Worm (Caenorhabditis elegans): Measurements from ENCODE around the gene gar-2.

gar-2 gene

ce11 chrIII:6362323-6362922, 53.3 kb downstream of the gar-2 start (continued):
- TF ChIP-seq nhr-12 (tag; optimal IDR thresholded peaks at IDR 0.05) = no peak
- TF ChIP-seq nhr-19 (GFP tag; conservative IDR thresholded peaks at IDR 0.05) = peak; percentile 78
- no peak for TF ChIP-seq egl-13 (tag; optimal IDR thresholded peaks at IDR 0.05)

DNA sequence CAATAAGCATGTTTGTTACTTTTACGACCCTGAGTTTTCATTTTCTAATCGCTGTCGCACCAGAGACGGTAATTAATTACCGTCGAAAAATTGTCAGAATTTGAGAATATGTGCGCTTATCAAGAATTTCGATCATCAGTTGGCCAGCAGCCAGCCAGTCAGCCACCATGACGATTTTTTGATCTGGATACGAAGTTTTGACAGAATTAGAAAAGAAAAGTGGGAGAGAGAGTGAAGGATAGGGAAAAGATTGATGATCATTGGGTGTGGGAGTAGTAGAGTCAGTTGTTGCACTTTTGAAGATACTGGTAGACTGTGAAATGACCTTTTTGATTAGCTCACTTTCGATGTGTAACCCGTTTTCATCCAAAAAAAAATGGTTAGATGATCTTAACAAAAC, 55.2 kb downstream of the gar-2 start:
- peak; percentile 35 for TF ChIP-seq nhr-19 (GFP tag; conservative IDR thresholded peaks at IDR 0.05)
- TF ChIP-seq elt-3 (tag; optimal IDR thresholded peaks at IDR 0.05) = peak in 1 of 6 experiments; percentile 27
- peak; percentile 60 for TF ChIP-seq snu-23 (GFP tag; optimal IDR thresholded peaks at IDR 0.05)
- no peak for TF ChIP-seq hlh-4 (tag; optimal IDR thresholded peaks at IDR 0.05)
- TF ChIP-seq nhr-47 (tag; optimal IDR thresholded peaks at IDR 0.05) = peak; percentile 53
- no peak for TF ChIP-seq nhr-237 (tag; optimal IDR thresholded peaks at IDR 0.05)
- no peak for TF ChIP-seq C34B4.2 (tag; optimal IDR thresholded peaks at IDR 0.05)
- TF ChIP-seq unc-86 (tag; optimal IDR thresholded peaks at IDR 0.05) = no peak
- no peak for TF ChIP-seq ceh-63 (GFP tag; optimal IDR thresholded peaks at IDR 0.05)
- TF ChIP-seq ceh-88 (GFP tag; IDR thresholded peaks at IDR 0.05) = no peak
- TF ChIP-seq elt-2 (tag; optimal IDR thresholded peaks at IDR 0.05) = no peak
- no peak for TF ChIP-seq F16B12.6 (tag; optimal IDR thresholded peaks at IDR 0.05)
- TF ChIP-seq irx-1 (tag; optimal IDR thresholded peaks at IDR 0.05) = peak; percentile 22
- no peak for TF ChIP-seq mdl-1 (tag; optimal IDR thresholded peaks at IDR 0.05)
- TF ChIP-seq mef-2 (tag; optimal IDR thresholded peaks at IDR 0.05) = peak; percentile 21
- TF ChIP-seq zip-4 (GFP tag; optimal IDR thresholded peaks at IDR 0.05) = no peak
- no peak for TF ChIP-seq nhr-84 (tag; optimal IDR thresholded peaks at IDR 0.05)
- peak; percentile 96 for TF ChIP-seq nhr-85 (tag)
- peak; percentile 4 for TF ChIP-seq swsn-7 (tag; optimal IDR thresholded peaks at IDR 0.05)
- peak; percentile 46 to 59 for TF ChIP-seq lsy-2 (tag; optimal IDR thresholded peaks at IDR 0.05)
- peak; percentile 65 for TF ChIP-seq nhr-20 (tag; optimal IDR thresholded peaks at IDR 0.05)
- TF ChIP-seq rnt-1 (tag; optimal IDR thresholded peaks at IDR 0.05) = peak; percentile 75
- peak; percentile 75 for TF ChIP-seq nhr-71 (tag; optimal IDR thresholded peaks at IDR 0.05)
- TF ChIP-seq lin-35 (GFP tag; optimal IDR thresholded peaks at IDR 0.05) = peak in 1 of 2 experiments; percentile 10
- TF ChIP-seq unc-30 (tag; optimal IDR thresholded peaks at IDR 0.05) = no peak
- TF ChIP-seq lin-39 (tag; optimal IDR thresholded peaks at IDR 0.05) = peak; percentile 58
- peak; percentile 34 for TF ChIP-seq efl-3 (GFP tag; optimal IDR thresholded peaks at IDR 0.05)
- peak; percentile 94 for TF ChIP-seq blmp-1 (tag; optimal IDR thresholded peaks at IDR 0.05)
- peak; percentile 65 for TF ChIP-seq mep-1 (tag; optimal IDR thresholded peaks at IDR 0.05)
- peak; percentile 31 for TF ChIP-seq nhr-90 (tag; optimal IDR thresholded peaks at IDR 0.05; ENCODE audit: poor library complexity)
- peak; percentile 81 for TF ChIP-seq lin-14 (GFP tag; optimal IDR thresholded peaks at IDR 0.05)
- TF ChIP-seq aly-2 (tag; optimal IDR thresholded peaks at IDR 0.05) = no peak
- no peak for TF ChIP-seq mab-9 (GFP tag; IDR thresholded peaks at IDR 0.05)
- TF ChIP-seq nhr-11 (tag; optimal IDR thresholded peaks at IDR 0.05) = no peak
- peak in 1 of 2 experiments; percentile 4 for TF ChIP-seq efl-1 (optimal IDR thresholded peaks at IDR 0.05)
- no peak for TF ChIP-seq efl-1 (GFP tag; optimal IDR thresholded peaks at IDR 0.05 in 1 of 2)
- no peak for TF ChIP-seq ces-1 (GFP tag; optimal IDR thresholded peaks at IDR 0.05)

DNA sequence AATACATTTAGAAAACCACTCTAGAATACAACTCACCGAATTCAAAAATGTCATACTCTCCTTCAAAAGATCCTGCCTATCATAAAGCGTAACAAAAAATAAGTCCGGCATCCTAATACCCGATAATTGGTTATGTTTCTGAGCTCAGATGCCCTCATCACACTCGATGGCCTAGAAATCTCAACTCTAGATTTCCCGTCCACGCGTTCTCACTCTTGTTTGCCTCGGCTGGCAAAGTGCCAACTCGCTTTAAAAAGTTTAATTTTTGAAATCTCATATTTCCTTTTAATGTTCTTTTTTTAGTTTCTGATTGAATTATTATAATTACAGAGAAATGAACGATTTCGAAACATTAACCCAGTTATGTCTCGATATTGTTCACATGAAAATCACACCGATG, 58.5 kb downstream of the gar-2 start, which contains the start of the genes C56G2.15 and thoc-2:
C56G2.15 (minus strand) TSS at position 188 of the 400 bp plus-strand sequence.
thoc-2 (plus strand) TSS at position 331 of the 400 bp plus-strand sequence.
- TF ChIP-seq sup-37 (GFP tag; optimal IDR thresholded peaks at IDR 0.05) (no peak), lin-14 (GFP tag; optimal IDR thresholded peaks at IDR 0.05) (peak; percentile 41), nhr-85 (tag) (peak; percentile 64), lsy-2 (tag; optimal IDR thresholded peaks at IDR 0.05) (peak; percentile 18 to 37), mab-9 (GFP tag; IDR thresholded peaks at IDR 0.05) (no peak), snu-23 (GFP tag; optimal IDR thresholded peaks at IDR 0.05) (peak; percentile 14), blmp-1 (tag; optimal IDR thresholded peaks at IDR 0.05) (peak; percentile 18), rnt-1 (tag; optimal IDR thresholded peaks at IDR 0.05) (peak; percentile 32), nhr-71 (tag; optimal IDR thresholded peaks at IDR 0.05) (peak; percentile 31), efl-1 (optimal IDR thresholded peaks at IDR 0.05) (peak in 1 of 2 experiments; percentile 0), efl-1 (GFP tag; optimal IDR thresholded peaks at IDR 0.05 in 1 of 2) (peak; percentile 3 to 80)
